Worm (Caenorhabditis elegans) whole organism, L1 larva: ENCODE measurements around the gene mup-4.
A peak's percentile ranks its signal among the peaks of the same experiment; 100 is the strongest.

Experiments
- C16A3.4 ChIP-seq: fragments of 150-350 bp; optimal IDR thresholded peaks from 2 replicates; lab custom pipeline; 2014; ENCODE audit warnings: missing biosample characterization, missing genetic modification characterization
- F16B12.6 ChIP-seq: fragments of 150-350 bp; optimal IDR thresholded peaks from 2 replicates; lab custom pipeline; 2014; ENCODE audit warnings: missing biosample characterization, missing genetic modification characterization
- aha-1 ChIP-seq: fragments of 150-350 bp; optimal IDR thresholded peaks from 2 replicates; lab custom pipeline; 2014; ENCODE audit warnings: missing biosample characterization, missing genetic modification characterization
- aly-2 ChIP-seq: fragments of 150-350 bp; optimal IDR thresholded peaks from 2 replicates; lab custom pipeline; 2014; ENCODE audit warnings: missing biosample characterization, missing genetic modification characterization
- blmp-1 ChIP-seq: fragments of 150-350 bp; optimal IDR thresholded peaks from 2 replicates; lab custom pipeline; 2014; ENCODE audit warnings: missing biosample characterization, missing genetic modification characterization
- ceh-63 ChIP-seq: fragments of 200-800 bp; sonication (Bioruptor generic); optimal IDR thresholded peaks from 2 replicates; lab custom pipeline; 2018; ENCODE audit warnings: mild to moderate bottlenecking, missing genetic modification characterization, missing compliant biosample characterization
- ceh-82 ChIP-seq, 3 experiments: fragments of 150-350 bp in 1 of 3; sonication (generic microtip) in 2 of 3; optimal IDR thresholded peaks; 2 replicates each; lab custom pipeline; 2014 to 2017; ENCODE audit warnings: missing biosample characterization in 3 of 3, missing genetic modification characterization in 3 of 3
- ceh-88 ChIP-seq: fragments of 200-800 bp; sonication (Bioruptor generic); IDR thresholded peaks from 2 replicates; pipeline ENCODE4 v1.3.6; 2022; ENCODE audit warnings: missing genetic modification characterization, missing compliant biosample characterization
- ceh-90 ChIP-seq: sonication (generic microtip); optimal IDR thresholded peaks from 2 replicates; lab custom pipeline; 2016; ENCODE audit warnings: missing genetic modification characterization, missing compliant biosample characterization
- dsc-1 ChIP-seq: sonication (generic microtip); optimal IDR thresholded peaks from 2 replicates; lab custom pipeline; 2016; ENCODE audit warnings: mild to moderate bottlenecking, missing genetic modification characterization, missing compliant biosample characterization
- efl-1 ChIP-seq, 4 experiments: fragments of 150-350 bp; optimal IDR thresholded peaks in 3 of 4; peaks in 1 of 4; 1 replicate in 1 of 4; 2 replicates in 3 of 4; lab custom pipeline; 2014; ENCODE audit warnings: missing biosample characterization in 2 of 4, missing genetic modification characterization in 2 of 4, missing genetic modification reagents in 2 of 4
- egl-27 ChIP-seq, 2 experiments: fragments of 150-350 bp in 1 of 2; sonication (generic microtip); optimal IDR thresholded peaks; 3 replicates each; lab custom pipeline; 2017 to 2018; ENCODE audit warnings: missing biosample characterization in 2 of 2, missing genetic modification characterization in 2 of 2, missing genetic modification reagents in 2 of 2
- elt-2 ChIP-seq: sonication (generic microtip); optimal IDR thresholded peaks from 2 replicates; lab custom pipeline; 2016; ENCODE audit warnings: missing genetic modification characterization, mild to moderate bottlenecking, inconsistent platforms, missing compliant biosample characterization, missing genetic modification reagents
- ets-5 ChIP-seq: fragments of 200-800 bp; sonication (Bioruptor generic); IDR thresholded peaks from 2 replicates; pipeline ENCODE4 v1.3.6; 2022; ENCODE audit warnings: missing genetic modification characterization, missing compliant biosample characterization
- fkh-8 ChIP-seq: sonication (generic microtip); optimal IDR thresholded peaks from 2 replicates; lab custom pipeline; 2016; ENCODE audit warnings: mild to moderate bottlenecking, missing genetic modification characterization, missing compliant biosample characterization
- grh-1 ChIP-seq: fragments of 200-800 bp; sonication (Bioruptor generic); IDR thresholded peaks from 2 replicates; pipeline ENCODE4 v1.3.6; 2022; ENCODE audit warnings: missing genetic modification reagents, missing genetic modification characterization, missing compliant biosample characterization
- hlh-17 ChIP-seq: fragments of 200-800 bp; sonication (Bioruptor generic); optimal IDR thresholded peaks from 2 replicates; lab custom pipeline; 2018; ENCODE audit warnings: missing genetic modification characterization, mild to moderate bottlenecking, missing compliant biosample characterization, moderate library complexity, borderline replicate concordance
- isw-1 ChIP-seq: fragments of 200-800 bp; sonication (Bioruptor generic); IDR thresholded peaks from 2 replicates; pipeline ENCODE4 v1.3.6; 2022; ENCODE audit warnings: missing genetic modification characterization, missing compliant biosample characterization
- lin-15B ChIP-seq: fragments of 150-350 bp; sonication (generic microtip); optimal IDR thresholded peaks from 3 replicates; lab custom pipeline; 2014; ENCODE audit warnings: missing biosample characterization, missing genetic modification characterization
- lsy-2 ChIP-seq, 2 experiments: fragments of 150-350 bp; optimal IDR thresholded peaks; 2 replicates each; lab custom pipeline; 2014; ENCODE audit warnings: missing biosample characterization in 2 of 2, missing genetic modification characterization in 2 of 2
- nhr-19 ChIP-seq: fragments of 200-800 bp; sonication (Bioruptor generic); conservative IDR thresholded peaks from 2 replicates; pipeline ENCODE4 v1.3.6; 2022; ENCODE audit warnings: missing genetic modification characterization, missing compliant biosample characterization
- nhr-20 ChIP-seq: sonication (generic microtip); optimal IDR thresholded peaks from 2 replicates; lab custom pipeline; 2016; ENCODE audit warnings: mild to moderate bottlenecking, missing genetic modification characterization, missing compliant biosample characterization
- nhr-237 ChIP-seq: fragments of 150-350 bp; optimal IDR thresholded peaks from 2 replicates; lab custom pipeline; 2014; ENCODE audit warnings: missing biosample characterization, missing genetic modification characterization
- nhr-28 ChIP-seq: fragments of 150-350 bp; optimal IDR thresholded peaks from 2 replicates; lab custom pipeline; 2014; ENCODE audit warnings: missing biosample characterization, missing genetic modification characterization
- nhr-76 ChIP-seq: sonication (generic microtip); optimal IDR thresholded peaks from 2 replicates; lab custom pipeline; 2017; ENCODE audit warnings: missing biosample characterization, missing genetic modification characterization
- nhr-84 ChIP-seq: sonication (generic microtip); optimal IDR thresholded peaks from 2 replicates; lab custom pipeline; 2017; ENCODE audit warnings: missing biosample characterization, missing genetic modification characterization
- pax-3 ChIP-seq: fragments of 200-800 bp; sonication (Bioruptor generic); optimal IDR thresholded peaks from 2 replicates; lab custom pipeline; 2018; ENCODE audit warnings: mild to moderate bottlenecking, missing genetic modification characterization, moderate library complexity, missing compliant biosample characterization
- rnt-1 ChIP-seq: sonication (generic microtip); optimal IDR thresholded peaks from 2 replicates; lab custom pipeline; 2016; ENCODE audit warnings: mild to moderate bottlenecking, missing genetic modification characterization, moderate library complexity, missing compliant biosample characterization
- snu-23 ChIP-seq: sonication (generic microtip); optimal IDR thresholded peaks from 2 replicates; lab custom pipeline; 2016; ENCODE audit warnings: missing genetic modification characterization, missing compliant biosample characterization
- sox-4 ChIP-seq: sonication (generic microtip); optimal IDR thresholded peaks from 2 replicates; lab custom pipeline; 2016; ENCODE audit warnings: missing genetic modification characterization, missing compliant biosample characterization
- sptf-1 ChIP-seq: fragments of 150-350 bp; optimal IDR thresholded peaks from 2 replicates; lab custom pipeline; 2014; ENCODE audit warnings: missing biosample characterization, missing genetic modification characterization
- tbx-2 ChIP-seq: sonication (generic microtip); optimal IDR thresholded peaks from 2 replicates; lab custom pipeline; 2016; ENCODE audit warnings: missing genetic modification characterization, missing compliant biosample characterization
- unc-130 ChIP-seq: fragments of 150-350 bp; optimal IDR thresholded peaks from 2 replicates; lab custom pipeline; 2017; ENCODE audit warnings: missing biosample characterization, missing genetic modification characterization, inconsistent platforms
- unc-62 ChIP-seq: fragments of 150-350 bp; optimal IDR thresholded peaks from 2 replicates; lab custom pipeline; 2014; ENCODE audit warnings: missing biosample characterization, missing genetic modification reagents, missing genetic modification characterization
- unc-98 ChIP-seq: fragments of 200-800 bp; sonication (Bioruptor generic); IDR thresholded peaks from 2 replicates; pipeline ENCODE4 v1.3.6; 2022; ENCODE audit warnings: missing genetic modification characterization, missing compliant biosample characterization
- ztf-11 ChIP-seq, 2 experiments: sonication (generic microtip); optimal IDR thresholded peaks; 2 replicates each; lab custom pipeline; 2016 to 2017; ENCODE audit warnings: missing genetic modification characterization in 2 of 2, missing biosample characterization in 1 of 2, missing compliant biosample characterization in 1 of 2

Gene mup-4

DNA sequence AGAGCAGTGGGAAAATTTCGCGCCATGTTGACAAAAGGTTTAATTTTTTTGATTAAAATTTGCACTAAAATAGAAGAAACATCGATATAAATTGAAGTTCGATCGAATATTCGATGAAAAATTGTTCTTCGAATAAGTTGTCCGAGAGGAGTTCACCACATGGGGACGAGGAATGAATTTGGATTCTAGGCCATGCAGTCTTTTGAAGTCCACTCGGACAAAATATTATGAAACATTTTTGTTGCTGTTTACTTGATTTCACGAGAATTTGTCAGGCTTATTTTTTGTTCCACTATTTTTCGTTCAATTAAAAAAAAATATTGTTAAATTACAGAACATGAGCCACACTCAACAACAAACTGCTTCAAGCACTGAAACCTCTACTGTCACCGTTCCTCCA, 31.8 kb upstream of the mup-4 start, which contains the start of the genes cux-7 and C07H6.2 (continued):
- TF ChIP-seq efl-1 (optimal IDR thresholded peaks at IDR 0.05; lab: Kevin White, UChicago) (peak; percentile 89 to 91), efl-1 (GFP tag; optimal IDR thresholded peaks at IDR 0.05 in 1 of 2; lab: Kevin White, UChicago) (peak; percentile 85 to 99), F16B12.6 (peak; percentile 68), sox-4 (tag; lab: Kevin White, UChicago) (peak; percentile 99), elt-2 (tag; lab: Kevin White, UChicago) (peak; percentile 95), aly-2 (tag; lab: Kevin White, UChicago) (peak; percentile 92), nhr-28 (tag; lab: Kevin White, UChicago) (peak; percentile 34), hlh-17 (GFP tag; lab: Kevin White, UChicago) (peak; percentile 99), nhr-84 (no peak), ceh-63 (peak; percentile 99), snu-23 (GFP tag; lab: Kevin White, UChicago) (peak; percentile 98), fkh-8 (tag; lab: Kevin White, UChicago) (peak; percentile 94), nhr-76 (tag; lab: Kevin White, UChicago) (no peak), dsc-1 (peak; percentile 99), lsy-2 (tag; optimal IDR thresholded peaks at IDR 0.05; lab: Kevin White, UChicago) (peak; percentile 94 to 96), ceh-88 (peak; percentile 89), nhr-237 (tag; lab: Kevin White, UChicago) (peak; percentile 72)

DNA sequence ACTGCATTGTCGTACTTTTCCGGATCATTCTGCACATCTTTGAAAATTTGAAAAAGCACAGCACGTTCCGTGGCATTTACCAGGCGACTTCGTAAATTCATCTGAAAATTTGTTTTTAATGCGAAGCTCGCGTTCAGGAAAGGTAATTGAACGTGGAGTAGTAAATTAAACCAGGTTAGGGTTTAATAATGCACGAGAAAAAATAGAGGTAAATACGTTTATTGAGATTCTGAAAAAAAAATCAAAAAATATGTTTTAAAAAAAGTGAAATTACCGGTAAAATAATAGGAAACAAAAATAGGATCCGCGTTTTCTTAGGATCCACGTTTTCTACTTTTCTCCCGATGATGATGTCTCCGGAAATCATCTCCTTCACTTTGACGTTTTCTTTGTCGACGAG, 29.5 kb upstream of the mup-4 start, which contains the start of gene clk-2:
Gene clk-2 (minus strand): TSS at position 101 of the 400 bp plus-strand sequence.
- TF ChIP-seq nhr-28 (tag; lab: Kevin White, UChicago) = no peak
- no peak for TF ChIP-seq unc-98 (GFP tag; lab: Robert Waterston, UW)
- TF ChIP-seq tbx-2 (tag; lab: Kevin White, UChicago) = no peak
- no peak for TF ChIP-seq nhr-20 (tag; lab: Kevin White, UChicago)
- no peak for TF ChIP-seq snu-23 (GFP tag; lab: Kevin White, UChicago)
- TF ChIP-seq pax-3 (tag; lab: Kevin White, UChicago) = no peak
- TF ChIP-seq ztf-11 (tag; optimal IDR thresholded peaks at IDR 0.05; lab: Kevin White, UChicago) = no peak
- no peak for TF ChIP-seq ceh-82 (tag; optimal IDR thresholded peaks at IDR 0.05; lab: Kevin White, UChicago)
- no peak for TF ChIP-seq fkh-8 (tag; lab: Kevin White, UChicago)
- TF ChIP-seq C16A3.4 (tag; lab: Kevin White, UChicago) = no peak
- no peak for TF ChIP-seq ceh-88
- no peak for TF ChIP-seq grh-1

DNA sequence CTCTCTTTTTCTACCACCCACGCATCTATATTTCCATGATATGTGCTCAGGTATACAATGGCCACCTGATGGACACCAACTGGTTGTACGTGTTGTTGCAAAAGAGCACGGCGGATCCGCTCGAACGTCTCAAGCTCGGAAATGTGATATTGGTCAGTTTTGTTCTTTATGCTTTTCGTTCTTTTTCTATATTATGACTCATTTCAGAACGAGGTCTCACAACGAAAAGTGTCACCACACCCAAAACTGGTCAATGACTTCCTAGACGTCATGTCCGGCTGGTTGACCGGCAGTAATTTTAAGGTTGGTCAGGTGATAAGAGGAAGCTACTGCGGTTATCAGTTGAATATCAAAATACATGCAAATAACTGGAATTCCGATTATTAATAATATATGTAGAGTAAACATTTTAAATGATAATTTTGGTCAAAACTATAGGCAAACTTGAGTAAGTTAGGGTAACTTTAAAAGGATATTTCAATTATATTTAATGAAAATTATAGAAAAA, 19.3 kb upstream of the mup-4 start, which contains the start of gene cls-1:
Gene cls-1 (plus strand): TSS at position 51 of the 508 bp plus-strand sequence.
- TF ChIP-seq egl-27 (tag; optimal IDR thresholded peaks at IDR 0.05; lab: Kevin White, UChicago) (no peak), ceh-63 (no peak), nhr-28 (tag; lab: Kevin White, UChicago) (no peak), rnt-1 (tag; lab: Kevin White, UChicago) (no peak), nhr-84 (no peak), isw-1 (GFP tag; lab: Robert Waterston, UW) (no peak), aha-1 (tag; lab: Kevin White, UChicago) (no peak), unc-130 (no peak), F16B12.6 (no peak), sptf-1 (tag; lab: Kevin White, UChicago) (no peak), unc-62 (no peak), ets-5 (GFP tag; lab: Robert Waterston, UW) (no peak), lin-15B (no peak), ceh-90 (tag; lab: Kevin White, UChicago) (no peak), nhr-19 (GFP tag; lab: Robert Waterston, UW) (no peak)

DNA sequence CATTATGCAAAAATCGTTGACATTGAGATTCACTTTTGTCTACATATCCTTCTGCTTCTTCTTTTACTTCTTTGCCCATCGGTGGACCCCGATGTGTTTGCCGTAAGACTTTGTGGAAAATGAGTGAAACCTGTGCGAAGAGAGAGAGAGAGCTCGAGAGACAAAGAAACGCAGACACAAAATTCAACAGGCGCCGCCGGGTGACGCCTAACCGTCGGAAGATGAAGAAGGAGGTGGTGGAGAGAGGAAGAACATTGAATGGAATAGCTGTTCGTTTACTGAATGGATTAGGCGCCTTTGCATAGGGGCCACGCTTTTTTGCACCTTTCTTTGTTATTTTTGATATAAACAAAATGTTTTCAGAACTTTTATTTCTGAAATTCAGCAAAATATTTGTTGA, 18.1 kb upstream of the mup-4 start:
- TF ChIP-seq blmp-1 (peak; percentile 72), ets-5 (GFP tag; lab: Robert Waterston, UW) (no peak), unc-130 (no peak)
